Fruit fly (Drosophila melanogaster): ENCODE data around the gene CG11964.

- TF ChIP-seq CG5245 (GFP tag; optimal IDR thresholded peaks at IDR 0.05) = peak; percentile 17
- TF ChIP-seq usp (GFP tag; optimal IDR thresholded peaks at IDR 0.05) = no peak
- peak; percentile 28; the same call in 1 of the 2 replicates for TF ChIP-seq H2.0 (GFP tag; IDR thresholded peaks at IDR 0.05)
Measured at dm6 chr3R:8931777-8932345, 13.0 kb downstream of the CG11964 start, which contains the start of gene pyd.

Measured in whole organism, embryonic.